Worm (Caenorhabditis elegans) whole organism, mixed stage, embryonic: ENCODE measurements around the gene B0228.8.

Experiments
- ceh-43 ChIP-seq: fragments of 200-800 bp; sonication (Bioruptor generic); optimal IDR thresholded peaks from 2 replicates; lab custom pipeline; 2018; ENCODE audit warnings: mild to moderate bottlenecking, missing genetic modification characterization, moderate library complexity, missing compliant biosample characterization
- ceh-83 ChIP-seq: fragments of 200-800 bp; sonication (Bioruptor generic); optimal IDR thresholded peaks from 2 replicates; lab custom pipeline; 2018; ENCODE audit warnings: mild to moderate bottlenecking, missing genetic modification characterization, missing compliant biosample characterization
- ces-1 ChIP-seq: fragments of 150-350 bp; optimal IDR thresholded peaks from 2 replicates; lab custom pipeline; 2014; ENCODE audit warnings: missing biosample characterization, missing genetic modification reagents, missing genetic modification characterization
- cnd-1 ChIP-seq: fragments of 200-800 bp; sonication (Bioruptor generic); optimal IDR thresholded peaks from 2 replicates; lab custom pipeline; 2018; ENCODE audit warnings: mild to moderate bottlenecking, missing genetic modification characterization, missing compliant biosample characterization
- elt-3 ChIP-seq: fragments of 150-350 bp; optimal IDR thresholded peaks from 2 replicates; lab custom pipeline; 2014; ENCODE audit warnings: missing biosample characterization, missing genetic modification characterization
- lsy-2 ChIP-seq: fragments of 150-350 bp; optimal IDR thresholded peaks from 2 replicates; lab custom pipeline; 2014; ENCODE audit warnings: missing biosample characterization, missing genetic modification characterization
- mep-1 ChIP-seq: fragments of 150-350 bp; optimal IDR thresholded peaks from 2 replicates; lab custom pipeline; 2017; ENCODE audit warnings: missing biosample characterization, missing genetic modification reagents, missing genetic modification characterization, inconsistent platforms
- mls-2 ChIP-seq: sonication (generic microtip); optimal IDR thresholded peaks from 2 replicates; lab custom pipeline; 2016; ENCODE audit warnings: mild to moderate bottlenecking, missing genetic modification characterization, moderate library complexity, missing compliant biosample characterization
- nhr-2 ChIP-seq: fragments of 150-350 bp; optimal IDR thresholded peaks from 2 replicates; lab custom pipeline; 2014; ENCODE audit warnings: missing biosample characterization, missing genetic modification characterization
- nhr-76 ChIP-seq: sonication (generic microtip); optimal IDR thresholded peaks from 2 replicates; lab custom pipeline; 2017; ENCODE audit warnings: missing biosample characterization, missing genetic modification characterization
- pha-4 ChIP-seq: fragments of 150-350 bp; optimal IDR thresholded peaks from 2 replicates; lab custom pipeline; 2018; ENCODE audit warnings: missing biosample characterization, missing genetic modification reagents, missing genetic modification characterization
- snpc-4 ChIP-seq: fragments of 150-350 bp; optimal IDR thresholded peaks from 2 replicates; lab custom pipeline; 2014; ENCODE audit warnings: missing biosample characterization, missing genetic modification characterization
- unc-62 ChIP-seq: fragments of 150-350 bp; optimal IDR thresholded peaks from 2 replicates; lab custom pipeline; 2014; ENCODE audit warnings: missing biosample characterization, missing genetic modification reagents, missing genetic modification characterization

DNA sequence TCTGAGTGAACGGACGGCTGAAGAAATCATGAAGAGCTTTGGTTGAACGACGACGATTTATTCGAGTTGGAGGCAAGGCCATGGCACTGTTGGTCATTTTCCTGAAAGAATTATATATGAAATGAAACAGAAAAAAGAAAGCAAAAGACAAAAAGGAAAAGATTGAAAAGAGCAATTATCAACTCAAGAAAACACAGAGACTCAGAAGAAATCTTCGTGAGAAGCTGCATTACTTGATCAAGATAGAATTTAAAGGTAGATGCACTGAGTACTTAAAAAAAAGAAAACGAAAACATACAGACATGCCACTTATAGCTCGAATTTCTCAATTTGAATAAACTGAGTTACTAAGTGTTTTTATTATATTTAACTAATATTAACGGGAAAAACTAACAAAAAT lies 42.8 kb downstream of the B0228.8 start, which contains the start of gene cpna-5:
- no peak for TF ChIP-seq cnd-1 (tag; lab: Kevin White, UChicago)
- TF ChIP-seq pha-4 (tag; lab: Kevin White, UChicago), result no peak
- TF ChIP-seq ceh-43, result no peak
- no peak for TF ChIP-seq snpc-4
- TF ChIP-seq unc-62, result no peak
- TF ChIP-seq nhr-76 (tag; lab: Kevin White, UChicago), result no peak
- TF ChIP-seq mep-1, result no peak
- no peak for TF ChIP-seq nhr-2 (tag; lab: Kevin White, UChicago)
- TF ChIP-seq lsy-2, result no peak
- TF ChIP-seq elt-3 (tag; lab: Kevin White, UChicago), result no peak
- no peak for TF ChIP-seq mls-2 (tag; lab: Kevin White, UChicago)
- no peak for TF ChIP-seq ceh-83 (GFP tag; lab: Kevin White, UChicago)
- no peak for TF ChIP-seq ces-1 (GFP tag; lab: Kevin White, UChicago)
